Fruit fly (Drosophila melanogaster) whole organism, adult: ENCODE data around the gene SH3PX1.

Experiments used
- CG7045 ChIP-seq: fragments of 200-800 bp; sonication (Bioruptor generic); optimal IDR thresholded peaks from 2 replicates; lab custom pipeline; 2017; ENCODE audit warnings: missing biosample characterization, mild to moderate bottlenecking, missing genetic modification characterization
- Clk ChIP-seq: fragments of 200-800 bp; sonication (Bioruptor generic); optimal IDR thresholded peaks from 2 replicates; lab custom pipeline; 2017; ENCODE audit warnings: missing biosample characterization, missing genetic modification characterization
- Hr96 ChIP-seq: fragments of 200-800 bp; sonication (Bioruptor generic); optimal IDR thresholded peaks from 2 replicates; lab custom pipeline; 2016; ENCODE audit warnings: missing biosample characterization, missing genetic modification characterization
- Mnt ChIP-seq: fragments of 200-800 bp; sonication (Bioruptor generic); optimal IDR thresholded peaks from 2 replicates; lab custom pipeline; 2016; ENCODE audit warnings: missing biosample characterization, mild to moderate bottlenecking, missing genetic modification characterization
- bab1 ChIP-seq: fragments of 200-800 bp; sonication (Bioruptor generic); optimal IDR thresholded peaks from 3 replicates; lab custom pipeline; 2019; ENCODE audit warnings: missing biosample characterization, mild to moderate bottlenecking, missing genetic modification characterization, moderate library complexity
- cic ChIP-seq: fragments of 200-800 bp; sonication (Bioruptor generic); optimal IDR thresholded peaks from 2 replicates; lab custom pipeline; 2017; ENCODE audit warnings: missing biosample characterization, mild to moderate bottlenecking, missing genetic modification characterization, moderate library complexity
- tj ChIP-seq: fragments of 200-800 bp; sonication (Bioruptor generic); optimal IDR thresholded peaks from 3 replicates; lab custom pipeline; 2017; ENCODE audit warnings: missing biosample characterization, mild to moderate bottlenecking, missing genetic modification characterization, moderate library complexity
- toe ChIP-seq: fragments of 200-800 bp; sonication (Bioruptor generic); optimal IDR thresholded peaks from 2 replicates; lab custom pipeline; 2016; ENCODE audit warnings: missing biosample characterization, missing genetic modification characterization

DNA sequence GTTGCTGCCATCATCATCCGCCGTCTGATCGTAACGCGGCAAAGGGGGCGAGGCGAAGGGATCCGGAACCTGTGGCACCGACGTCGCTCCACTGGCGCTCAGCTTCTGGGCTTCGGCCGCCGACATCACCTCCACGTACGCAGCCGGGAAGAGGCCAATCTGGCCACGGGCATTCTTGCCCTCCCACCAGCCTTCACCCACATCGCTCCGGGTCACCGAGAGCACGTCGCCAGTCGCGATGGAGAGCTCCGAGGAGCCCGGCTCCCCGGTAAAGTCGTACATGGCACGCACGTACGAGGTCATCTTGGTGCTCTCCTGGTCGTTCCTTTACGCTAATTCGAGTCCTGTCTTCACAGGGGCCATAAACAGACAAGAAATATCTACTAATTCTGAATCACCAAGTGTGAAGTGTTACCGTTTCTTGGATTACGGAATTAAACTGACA lies at the start of gene SH3PX1:
- no peak for TF ChIP-seq Mnt (GFP tag; lab: Kevin White, UChicago)
- no peak for TF ChIP-seq toe (GFP tag; lab: Kevin White, UChicago)
- TF ChIP-seq Clk (GFP tag; lab: Kevin White, UChicago): no peak
- TF ChIP-seq Hr96 (GFP tag; lab: Kevin White, UChicago): no peak
- no peak for TF ChIP-seq cic (GFP tag; lab: Kevin White, UChicago)
- TF ChIP-seq bab1 (GFP tag; lab: Kevin White, UChicago): no peak
- TF ChIP-seq tj (GFP tag; lab: Kevin White, UChicago): no peak
- TF ChIP-seq CG7045 (GFP tag; lab: Kevin White, UChicago): no peak
